Worm (Caenorhabditis elegans) whole organism, mixed stage, embryonic: ENCODE measurements around the gene B0524.6.

ENCODE experiments used
- M03D4.4 ChIP-seq: sonication (generic microtip); optimal IDR thresholded peaks from 2 replicates; lab custom pipeline; 2017; ENCODE audit warnings: mild to moderate bottlenecking, missing genetic modification characterization, missing compliant biosample characterization
- bed-3 ChIP-seq: fragments of 200-800 bp; sonication (Bioruptor generic); optimal IDR thresholded peaks from 3 replicates; lab custom pipeline; 2018; ENCODE audit warnings: mild to moderate bottlenecking, missing genetic modification characterization, moderate library complexity, missing compliant biosample characterization
- blmp-1 ChIP-seq: fragments of 150-350 bp; optimal IDR thresholded peaks from 2 replicates; lab custom pipeline; 2014; ENCODE audit warnings: missing biosample characterization, missing genetic modification characterization
- ceh-39 ChIP-seq: fragments of 150-350 bp; optimal IDR thresholded peaks from 2 replicates; lab custom pipeline; 2014; ENCODE audit warnings: missing biosample characterization, missing genetic modification characterization
- ceh-43 ChIP-seq: fragments of 200-800 bp; sonication (Bioruptor generic); optimal IDR thresholded peaks from 2 replicates; lab custom pipeline; 2018; ENCODE audit warnings: mild to moderate bottlenecking, missing genetic modification characterization, moderate library complexity, missing compliant biosample characterization
- ceh-83 ChIP-seq: fragments of 200-800 bp; sonication (Bioruptor generic); optimal IDR thresholded peaks from 2 replicates; lab custom pipeline; 2018; ENCODE audit warnings: mild to moderate bottlenecking, missing genetic modification characterization, missing compliant biosample characterization
- ces-1 ChIP-seq: fragments of 150-350 bp; optimal IDR thresholded peaks from 2 replicates; lab custom pipeline; 2014; ENCODE audit warnings: missing biosample characterization, missing genetic modification reagents, missing genetic modification characterization
- cnd-1 ChIP-seq: fragments of 200-800 bp; sonication (Bioruptor generic); optimal IDR thresholded peaks from 2 replicates; lab custom pipeline; 2018; ENCODE audit warnings: mild to moderate bottlenecking, missing genetic modification characterization, missing compliant biosample characterization
- drap-1 ChIP-seq: fragments of 200-800 bp; sonication (Bioruptor generic); optimal IDR thresholded peaks from 3 replicates; lab custom pipeline; 2018; ENCODE audit warnings: mild to moderate bottlenecking, missing genetic modification characterization, missing compliant biosample characterization
- elt-1 ChIP-seq: sonication (generic microtip); optimal IDR thresholded peaks from 2 replicates; lab custom pipeline; 2017; ENCODE audit warnings: missing genetic modification characterization, mild to moderate bottlenecking, missing compliant biosample characterization, antibody characterized with exemption, moderate library complexity, borderline replicate concordance; ENCODE audit not compliant: insufficient read depth
- elt-3 ChIP-seq: fragments of 150-350 bp; optimal IDR thresholded peaks from 2 replicates; lab custom pipeline; 2014; ENCODE audit warnings: missing biosample characterization, missing genetic modification characterization
- flh-1 ChIP-seq: fragments of 200-800 bp; sonication (Bioruptor generic); optimal IDR thresholded peaks from 2 replicates; lab custom pipeline; 2018; ENCODE audit warnings: mild to moderate bottlenecking, missing genetic modification characterization, moderate library complexity, missing compliant biosample characterization
- ham-2 ChIP-seq: fragments of 200-800 bp; sonication (Bioruptor generic); optimal IDR thresholded peaks from 2 replicates; lab custom pipeline; 2018; ENCODE audit warnings: mild to moderate bottlenecking, missing genetic modification characterization, missing compliant biosample characterization
- hlh-1 ChIP-seq: fragments of 150-350 bp; optimal IDR thresholded peaks from 2 replicates; lab custom pipeline; 2014; ENCODE audit warnings: missing biosample characterization, missing genetic modification reagents, missing genetic modification characterization
- lin-13 ChIP-seq: fragments of 150-350 bp; optimal IDR thresholded peaks from 2 replicates; lab custom pipeline; 2014; ENCODE audit warnings: missing biosample characterization, missing genetic modification characterization
- lin-32 ChIP-seq: fragments of 200-800 bp; sonication (Bioruptor generic); optimal IDR thresholded peaks from 2 replicates; lab custom pipeline; 2018; ENCODE audit warnings: mild to moderate bottlenecking, missing genetic modification characterization, missing compliant biosample characterization
- lsy-2 ChIP-seq: fragments of 150-350 bp; optimal IDR thresholded peaks from 2 replicates; lab custom pipeline; 2014; ENCODE audit warnings: missing biosample characterization, missing genetic modification characterization
- mab-5 ChIP-seq: fragments of 150-350 bp; optimal IDR thresholded peaks from 2 replicates; lab custom pipeline; 2014; ENCODE audit warnings: missing biosample characterization, missing genetic modification characterization
- mep-1 ChIP-seq: fragments of 150-350 bp; optimal IDR thresholded peaks from 2 replicates; lab custom pipeline; 2017; ENCODE audit warnings: missing biosample characterization, missing genetic modification reagents, missing genetic modification characterization, inconsistent platforms
- mls-2 ChIP-seq: sonication (generic microtip); optimal IDR thresholded peaks from 2 replicates; lab custom pipeline; 2016; ENCODE audit warnings: mild to moderate bottlenecking, missing genetic modification characterization, moderate library complexity, missing compliant biosample characterization
- nhr-12 ChIP-seq: fragments of 150-350 bp; optimal IDR thresholded peaks from 2 replicates; lab custom pipeline; 2014; ENCODE audit warnings: missing biosample characterization, missing genetic modification characterization
- nhr-2 ChIP-seq: fragments of 150-350 bp; optimal IDR thresholded peaks from 2 replicates; lab custom pipeline; 2014; ENCODE audit warnings: missing biosample characterization, missing genetic modification characterization
- nhr-237 ChIP-seq: fragments of 150-350 bp; optimal IDR thresholded peaks from 2 replicates; lab custom pipeline; 2014; ENCODE audit warnings: missing biosample characterization, missing genetic modification characterization
- nhr-28 ChIP-seq: fragments of 150-350 bp; optimal IDR thresholded peaks from 2 replicates; lab custom pipeline; 2014; ENCODE audit warnings: missing biosample characterization, missing genetic modification characterization
- nhr-76 ChIP-seq: sonication (generic microtip); optimal IDR thresholded peaks from 2 replicates; lab custom pipeline; 2017; ENCODE audit warnings: missing biosample characterization, missing genetic modification characterization
- pha-4 ChIP-seq: fragments of 150-350 bp; optimal IDR thresholded peaks from 2 replicates; lab custom pipeline; 2018; ENCODE audit warnings: missing biosample characterization, missing genetic modification reagents, missing genetic modification characterization
- sem-2 ChIP-seq: fragments of 200-800 bp; sonication (Bioruptor generic); optimal IDR thresholded peaks from 2 replicates; lab custom pipeline; 2018; ENCODE audit warnings: mild to moderate bottlenecking, missing genetic modification characterization, missing compliant biosample characterization
- snpc-4 ChIP-seq: fragments of 150-350 bp; optimal IDR thresholded peaks from 2 replicates; lab custom pipeline; 2014; ENCODE audit warnings: missing biosample characterization, missing genetic modification characterization
- sptf-1 ChIP-seq: sonication (generic microtip); optimal IDR thresholded peaks from 2 replicates; lab custom pipeline; 2017; ENCODE audit warnings: mild to moderate bottlenecking, missing genetic modification characterization, moderate library complexity, missing compliant biosample characterization
- tbx-8 ChIP-seq: fragments of 200-800 bp; sonication (Bioruptor generic); optimal IDR thresholded peaks from 2 replicates; lab custom pipeline; 2018; ENCODE audit warnings: mild to moderate bottlenecking, missing genetic modification characterization, moderate library complexity, missing compliant biosample characterization
- unc-120 ChIP-seq: sonication (generic microtip); optimal IDR thresholded peaks from 2 replicates; lab custom pipeline; 2017; ENCODE audit warnings: missing genetic modification characterization, missing compliant biosample characterization; ENCODE audit not compliant: poor library complexity, severe bottlenecking
- unc-39 ChIP-seq: fragments of 150-350 bp; optimal IDR thresholded peaks from 2 replicates; lab custom pipeline; 2014; ENCODE audit warnings: missing biosample characterization, missing genetic modification characterization
- unc-62 ChIP-seq: fragments of 150-350 bp; optimal IDR thresholded peaks from 2 replicates; lab custom pipeline; 2014; ENCODE audit warnings: missing biosample characterization, missing genetic modification reagents, missing genetic modification characterization
- zip-8 ChIP-seq: fragments of 150-350 bp; optimal IDR thresholded peaks from 2 replicates; lab custom pipeline; 2014; ENCODE audit warnings: missing biosample characterization, missing genetic modification characterization
- ztf-11 ChIP-seq: fragments of 150-350 bp; optimal IDR thresholded peaks from 2 replicates; lab custom pipeline; 2014; ENCODE audit warnings: missing biosample characterization, missing genetic modification characterization

The B0524.6 gene

DNA sequence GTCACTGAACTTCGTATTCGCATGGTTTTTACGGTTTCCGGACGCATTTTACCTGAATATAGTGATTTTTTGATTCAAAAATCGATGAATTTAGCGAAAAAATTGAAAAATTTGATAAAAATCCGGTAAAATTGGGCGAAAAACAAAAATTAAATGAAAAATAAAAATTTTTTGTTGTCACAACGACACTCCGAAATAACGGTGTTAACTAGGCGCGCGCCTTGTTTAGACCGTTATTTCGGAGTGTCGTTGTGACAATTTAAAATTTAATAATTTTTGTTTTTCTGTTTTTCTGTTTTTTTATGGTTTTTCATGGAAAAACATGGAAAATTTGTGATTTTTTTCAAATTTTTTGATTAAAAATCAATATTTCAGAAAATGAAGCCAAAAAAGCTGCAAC lies at the start of gene B0524.6, which contains the start of gene pqn-41:
Gene B0524.6 (minus strand): TSS at position 52 of the 400 bp plus-strand sequence.
Gene pqn-41 (plus strand): TSS at position 370 of the 400 bp plus-strand sequence.
- TF ChIP-seq lsy-2 (tag; lab: Kevin White, UChicago) (peak; percentile 79), lin-13 (tag; lab: Kevin White, UChicago) (peak; percentile 60), mab-5 (tag; lab: Kevin White, UChicago) (peak; percentile 6), ces-1 (GFP tag; lab: Kevin White, UChicago) (peak; percentile 93), pha-4 (tag; lab: Kevin White, UChicago) (peak; percentile 30), nhr-237 (tag; lab: Kevin White, UChicago) (peak; percentile 39), ceh-39 (tag; lab: Kevin White, UChicago) (no peak), tbx-8 (GFP tag; lab: Kevin White, UChicago) (no peak)
- TF ChIP-seq, all 35 proteins: peak for 6

- TF ChIP-seq mep-1 = no peak
- no peak for TF ChIP-seq ceh-43 (GFP tag; lab: Kevin White, UChicago)
- TF ChIP-seq tbx-8 (GFP tag; lab: Kevin White, UChicago) = no peak
- TF ChIP-seq zip-8 (tag; lab: Kevin White, UChicago) = no peak
- TF ChIP-seq nhr-12 (tag; lab: Kevin White, UChicago) = no peak
- TF ChIP-seq sem-2 (GFP tag; lab: Kevin White, UChicago) = no peak
- TF ChIP-seq nhr-2 = no peak
- no peak for TF ChIP-seq ceh-83 (GFP tag; lab: Kevin White, UChicago)
- TF ChIP-seq unc-120 (tag; lab: Kevin White, UChicago) = no peak
- no peak for TF ChIP-seq pha-4 (tag; lab: Kevin White, UChicago)
- no peak for TF ChIP-seq flh-1
- TF ChIP-seq drap-1 (GFP tag; lab: Kevin White, UChicago) = no peak
- TF ChIP-seq blmp-1 (tag; lab: Kevin White, UChicago) = no peak
Measured at ce11 chrIII:1951388-1951787, 45.9 kb upstream of the B0524.6 start, which contains the start of gene F53A3.7. F53A3.7 (plus strand) TSS chrIII:1951526.

DNA sequence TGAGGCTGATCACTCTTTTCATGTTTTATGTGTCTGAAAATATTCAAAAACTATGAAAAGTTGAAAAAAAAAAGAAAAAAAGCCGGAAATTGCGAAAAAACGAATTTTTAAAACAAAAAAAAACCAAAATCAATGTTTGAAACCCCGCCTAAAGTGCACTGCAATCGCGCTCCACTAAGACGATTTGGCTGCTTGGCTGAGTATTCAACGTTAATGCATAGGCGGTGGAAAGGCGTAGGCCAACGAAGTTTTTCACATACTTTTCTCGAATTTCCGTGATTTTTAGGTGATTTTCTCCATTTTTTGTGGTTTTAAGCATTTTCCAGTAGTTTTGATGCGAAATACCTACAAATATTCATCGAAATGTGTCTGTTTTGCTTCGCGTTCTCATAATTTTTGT lies 44.8 kb upstream of the B0524.6 start, which contains the start of the genes polh-1 and rps-22:
Gene polh-1 (minus strand): TSS at position 34 of the 400 bp plus-strand sequence.
Gene rps-22 (plus strand): TSS at position 300 of the 400 bp plus-strand sequence.
- peak; percentile 19 for TF ChIP-seq elt-3 (tag; lab: Kevin White, UChicago)
- TF ChIP-seq mab-5 (tag; lab: Kevin White, UChicago) = peak; percentile 49
- TF ChIP-seq cnd-1 (tag; lab: Kevin White, UChicago) = peak; percentile 23
- peak; percentile 81 for TF ChIP-seq ceh-39 (tag; lab: Kevin White, UChicago)
- peak; percentile 77 for TF ChIP-seq hlh-1
- TF ChIP-seq sem-2 (GFP tag; lab: Kevin White, UChicago) = no peak
- no peak for TF ChIP-seq unc-39 (tag; lab: Kevin White, UChicago)
- TF ChIP-seq ces-1 (GFP tag; lab: Kevin White, UChicago) = peak; percentile 85
- no peak for TF ChIP-seq ceh-43 (GFP tag; lab: Kevin White, UChicago)
- TF ChIP-seq sptf-1 = peak; percentile 75
- TF ChIP-seq nhr-76 (tag; lab: Kevin White, UChicago) = no peak
- no peak for TF ChIP-seq blmp-1 (tag; lab: Kevin White, UChicago)
- TF ChIP-seq pha-4 (tag; lab: Kevin White, UChicago) = peak; percentile 94
- TF ChIP-seq elt-1 = no peak
- TF ChIP-seq mls-2 (tag; lab: Kevin White, UChicago) = no peak
- peak; percentile 23 for TF ChIP-seq nhr-2
- TF ChIP-seq nhr-28 (tag; lab: Kevin White, UChicago) = no peak
- peak; percentile 98 for TF ChIP-seq mep-1
- TF ChIP-seq bed-3 (GFP tag; lab: Kevin White, UChicago) = no peak
- no peak for TF ChIP-seq lin-32
- no peak for TF ChIP-seq zip-8 (tag; lab: Kevin White, UChicago)
- no peak for TF ChIP-seq ztf-11 (tag; lab: Kevin White, UChicago)
- TF ChIP-seq ham-2 = no peak
- peak; percentile 90 for TF ChIP-seq lsy-2 (tag; lab: Kevin White, UChicago)
- peak; percentile 16 for TF ChIP-seq drap-1 (GFP tag; lab: Kevin White, UChicago)
- TF ChIP-seq ceh-83 (GFP tag; lab: Kevin White, UChicago) = peak; percentile 52
- TF ChIP-seq nhr-12 (tag; lab: Kevin White, UChicago) = no peak
- peak; percentile 53 for TF ChIP-seq unc-62 (GFP tag; lab: Kevin White, UChicago)
- peak; percentile 33 for TF ChIP-seq M03D4.4 (tag; lab: Kevin White, UChicago)
- TF ChIP-seq lin-13 (tag; lab: Kevin White, UChicago) = peak; percentile 97
- TF ChIP-seq unc-120 (tag; lab: Kevin White, UChicago) = no peak
- no peak for TF ChIP-seq snpc-4
- no peak for TF ChIP-seq flh-1
- TF ChIP-seq nhr-237 (tag; lab: Kevin White, UChicago) = peak; percentile 90
- TF ChIP-seq tbx-8 (GFP tag; lab: Kevin White, UChicago) = no peak
